Worm (Caenorhabditis elegans) whole organism, mixed stage, embryonic: ENCODE results near the gene F53C11.5.

Experiments used
- elt-1 ChIP-seq: sonication (generic microtip); optimal IDR thresholded peaks from 2 replicates; lab custom pipeline; 2017; ENCODE audit warnings: missing genetic modification characterization, mild to moderate bottlenecking, missing compliant biosample characterization, antibody characterized with exemption, moderate library complexity, borderline replicate concordance; ENCODE audit not compliant: insufficient read depth
- lin-13 ChIP-seq: fragments of 150-350 bp; optimal IDR thresholded peaks from 2 replicates; lab custom pipeline; 2014; ENCODE audit warnings: missing biosample characterization, missing genetic modification characterization
- mep-1 ChIP-seq: fragments of 150-350 bp; optimal IDR thresholded peaks from 2 replicates; lab custom pipeline; 2017; ENCODE audit warnings: missing biosample characterization, missing genetic modification reagents, missing genetic modification characterization, inconsistent platforms
- nhr-237 ChIP-seq: fragments of 150-350 bp; optimal IDR thresholded peaks from 2 replicates; lab custom pipeline; 2014; ENCODE audit warnings: missing biosample characterization, missing genetic modification characterization
- nhr-28 ChIP-seq: fragments of 150-350 bp; optimal IDR thresholded peaks from 2 replicates; lab custom pipeline; 2014; ENCODE audit warnings: missing biosample characterization, missing genetic modification characterization
- nhr-76 ChIP-seq: sonication (generic microtip); optimal IDR thresholded peaks from 2 replicates; lab custom pipeline; 2017; ENCODE audit warnings: missing biosample characterization, missing genetic modification characterization
- pha-4 ChIP-seq: fragments of 150-350 bp; optimal IDR thresholded peaks from 2 replicates; lab custom pipeline; 2018; ENCODE audit warnings: missing biosample characterization, missing genetic modification reagents, missing genetic modification characterization
- unc-39 ChIP-seq: fragments of 150-350 bp; optimal IDR thresholded peaks from 2 replicates; lab custom pipeline; 2014; ENCODE audit warnings: missing biosample characterization, missing genetic modification characterization

ce11 chrV:13787225-13787898 lies at the start of gene F53C11.5, which contains the start of gene F53C11.4:
- TF ChIP-seq nhr-28 (no peak), lin-13 (tag; lab: Kevin White, UChicago) (no peak), unc-39 (tag; lab: Kevin White, UChicago) (no peak), mep-1 (tag; lab: Kevin White, UChicago) (peak; percentile 7), elt-1 (tag; lab: Kevin White, UChicago) (no peak), pha-4 (tag; lab: Kevin White, UChicago) (no peak), nhr-237 (peak; percentile 30), nhr-76 (tag; lab: Kevin White, UChicago) (no peak)
